Worm (Caenorhabditis elegans) whole organism, midembryonic: ENCODE measurements around the gene mdt-15.
A peak's percentile ranks its signal among the peaks of the same experiment; 100 is the strongest.

Experiments
- T22C8.4 ChIP-seq: fragments of 200-800 bp; sonication (Bioruptor generic); IDR thresholded peaks from 2 replicates; pipeline ENCODE4 v1.3.6; 2022; ENCODE audit warnings: missing genetic modification characterization, missing compliant biosample characterization
- cog-1 ChIP-seq: sonication (generic microtip); optimal IDR thresholded peaks from 2 replicates; lab custom pipeline; 2016; ENCODE audit warnings: missing genetic modification characterization, missing compliant biosample characterization
- flt-1 ChIP-seq: fragments of 200-800 bp; sonication (Bioruptor generic); IDR thresholded peaks from 2 replicates; pipeline ENCODE4 v1.3.6; 2022; ENCODE audit warnings: missing genetic modification characterization, missing compliant biosample characterization
- klf-2 ChIP-seq: fragments of 200-800 bp; sonication (Bioruptor generic); conservative IDR thresholded peaks from 2 replicates; pipeline ENCODE4 v1.3.6; 2022; ENCODE audit warnings: missing genetic modification reagents, missing genetic modification characterization, missing compliant biosample characterization
- med-1 ChIP-seq: sonication (generic microtip); optimal IDR thresholded peaks from 2 replicates; lab custom pipeline; 2017; ENCODE audit warnings: missing genetic modification characterization, mild to moderate bottlenecking, missing compliant biosample characterization, antibody characterized with exemption, missing genetic modification reagents; ENCODE audit not compliant: insufficient read depth
- ref-1 ChIP-seq: fragments of 200-800 bp; sonication (Bioruptor generic); conservative IDR thresholded peaks from 2 replicates; pipeline ENCODE4 v1.3.6; 2022; ENCODE audit warnings: missing genetic modification reagents, missing genetic modification characterization, missing compliant biosample characterization
- tab-1 ChIP-seq: fragments of 200-800 bp; sonication (Bioruptor generic); IDR thresholded peaks from 2 replicates; pipeline ENCODE4 v1.3.6; 2022; ENCODE audit warnings: missing genetic modification characterization, missing compliant biosample characterization
- ztf-23 ChIP-seq: fragments of 200-800 bp; sonication (Bioruptor generic); IDR thresholded peaks from 2 replicates; pipeline ENCODE4 v1.3.6; 2022; ENCODE audit warnings: missing genetic modification reagents, missing genetic modification characterization, missing compliant biosample characterization
- ztf-29 ChIP-seq: fragments of 200-800 bp; sonication (Bioruptor generic); IDR thresholded peaks from 2 replicates; pipeline ENCODE4 v1.3.6; 2022; ENCODE audit warnings: missing genetic modification reagents, missing genetic modification characterization, missing compliant biosample characterization

mdt-15 gene

DNA sequence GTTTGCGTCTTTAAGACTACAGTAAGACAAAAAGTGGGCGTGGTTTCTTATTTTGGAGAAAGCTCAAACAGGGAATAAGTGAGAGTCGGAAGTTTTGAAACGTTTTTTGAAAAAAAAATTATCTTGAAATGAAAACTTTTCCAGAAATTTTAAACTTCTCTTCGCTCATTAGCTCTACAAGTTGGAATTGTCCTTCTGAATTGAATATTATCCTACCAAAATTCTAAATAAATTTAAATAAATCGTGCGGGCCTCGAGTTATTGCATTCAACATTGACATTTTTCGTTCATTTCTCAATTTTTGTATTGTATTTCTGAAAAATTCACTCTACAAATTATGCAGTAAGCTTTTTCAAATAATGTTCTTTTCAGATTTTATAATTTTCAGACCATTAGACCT is 28.3 kb downstream of the mdt-15 start, which contains the start of gene R12B2.3:
Gene R12B2.3 (plus strand): TSS at position 301 of the 400 bp plus-strand sequence.
- no peak for TF ChIP-seq klf-2 (GFP tag; lab: Robert Waterston, UW)
- no peak for TF ChIP-seq tab-1
- TF ChIP-seq ztf-23 (GFP tag; lab: Robert Waterston, UW), result no peak
- no peak for TF ChIP-seq T22C8.4
- TF ChIP-seq med-1, result no peak
- no peak for TF ChIP-seq cog-1 (tag; lab: Kevin White, UChicago)
- TF ChIP-seq flt-1 (GFP tag; lab: Robert Waterston, UW), result no peak
- TF ChIP-seq ztf-29 (GFP tag; lab: Robert Waterston, UW), result no peak
- TF ChIP-seq ref-1 (GFP tag; lab: Robert Waterston, UW), result no peak

DNA sequence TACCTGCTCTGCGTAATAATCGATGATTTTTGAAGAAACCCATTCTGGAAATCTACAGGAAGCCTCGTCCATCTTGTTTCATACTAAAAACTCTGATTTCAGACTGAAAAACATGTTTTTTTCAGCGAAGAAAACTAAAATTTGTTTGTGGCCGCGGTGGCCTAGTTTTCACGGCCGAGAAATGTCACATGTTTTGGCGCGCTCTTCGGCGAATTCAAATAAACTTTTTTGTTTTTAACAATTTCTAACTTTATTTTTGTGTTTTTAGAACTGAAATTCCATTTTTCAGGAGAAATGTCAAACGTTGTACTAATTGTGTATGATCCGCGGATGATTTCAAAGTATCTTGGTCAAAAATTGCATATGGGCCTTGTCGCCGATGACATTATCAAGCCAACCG is 30.6 kb downstream of the mdt-15 start, which contains the start of the genes polq-1 and him-10:
Gene polq-1 (minus strand): TSS at position 190 of the 400 bp plus-strand sequence.
Gene him-10 (plus strand): TSS at position 290 of the 400 bp plus-strand sequence.
- TF ChIP-seq med-1 (no peak), ref-1 (GFP tag; lab: Robert Waterston, UW) (no peak), tab-1 (no peak), cog-1 (tag; lab: Kevin White, UChicago) (no peak), flt-1 (GFP tag; lab: Robert Waterston, UW) (no peak), ztf-29 (GFP tag; lab: Robert Waterston, UW) (no peak), klf-2 (GFP tag; lab: Robert Waterston, UW) (no peak), ztf-23 (GFP tag; lab: Robert Waterston, UW) (no peak), T22C8.4 (no peak)

DNA sequence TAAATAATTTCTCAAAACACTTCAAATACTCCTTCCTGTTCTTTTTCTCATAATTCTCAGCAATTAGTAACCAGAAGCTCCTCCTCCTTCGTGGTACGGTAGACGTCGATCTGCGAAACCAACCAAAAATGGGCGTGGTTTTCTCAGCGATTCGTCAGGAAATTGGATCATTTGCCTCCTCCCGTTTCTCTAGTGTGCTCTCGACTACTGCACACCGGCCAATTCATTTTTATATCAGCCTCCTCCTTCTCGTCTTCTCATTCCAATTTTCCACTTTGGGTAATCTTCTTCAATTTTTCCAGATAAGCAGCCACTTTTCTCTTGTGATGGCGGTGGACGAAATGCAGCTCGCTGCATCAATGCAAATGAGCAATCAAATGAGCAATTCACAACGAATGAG is 34.8 kb downstream of the mdt-15 start, which contains the start of gene ceh-10:
Gene ceh-10 (plus strand): TSS at position 301 of the 400 bp plus-strand sequence.
- TF ChIP-seq ztf-23 (GFP tag; lab: Robert Waterston, UW), result no peak
- TF ChIP-seq klf-2 (GFP tag; lab: Robert Waterston, UW), result no peak
- TF ChIP-seq ref-1 (GFP tag; lab: Robert Waterston, UW), result no peak
- TF ChIP-seq cog-1 (tag; lab: Kevin White, UChicago), result no peak
- TF ChIP-seq med-1, result no peak
- TF ChIP-seq tab-1, result no peak

DNA sequence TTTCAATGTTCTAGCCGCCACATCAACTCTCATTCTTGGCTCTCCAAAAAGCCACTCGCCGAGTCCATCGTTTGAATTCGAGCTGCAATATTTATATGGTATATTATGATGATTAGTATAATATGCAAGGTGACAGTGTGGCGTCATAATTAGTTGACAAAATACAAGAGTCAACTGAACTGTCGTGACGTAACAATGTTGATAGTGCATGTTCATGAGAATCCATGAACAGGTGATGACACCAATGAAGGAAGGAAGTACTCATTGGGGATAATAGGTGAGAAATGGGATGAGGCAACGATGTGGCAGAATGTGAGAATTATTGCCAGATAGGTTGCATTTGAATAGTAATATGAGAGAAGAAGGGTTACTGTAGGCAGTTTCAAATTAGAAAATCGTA is 38.6 kb downstream of the mdt-15 start:
- no peak for TF ChIP-seq klf-2 (GFP tag; lab: Robert Waterston, UW)
- no peak for TF ChIP-seq T22C8.4
- TF ChIP-seq flt-1 (GFP tag; lab: Robert Waterston, UW), result no peak
- TF ChIP-seq cog-1 (tag; lab: Kevin White, UChicago), result no peak
- no peak for TF ChIP-seq ztf-29 (GFP tag; lab: Robert Waterston, UW)
- no peak for TF ChIP-seq ztf-23 (GFP tag; lab: Robert Waterston, UW)
- TF ChIP-seq med-1, result no peak
- no peak for TF ChIP-seq tab-1
- no peak for TF ChIP-seq ref-1 (GFP tag; lab: Robert Waterston, UW)

DNA sequence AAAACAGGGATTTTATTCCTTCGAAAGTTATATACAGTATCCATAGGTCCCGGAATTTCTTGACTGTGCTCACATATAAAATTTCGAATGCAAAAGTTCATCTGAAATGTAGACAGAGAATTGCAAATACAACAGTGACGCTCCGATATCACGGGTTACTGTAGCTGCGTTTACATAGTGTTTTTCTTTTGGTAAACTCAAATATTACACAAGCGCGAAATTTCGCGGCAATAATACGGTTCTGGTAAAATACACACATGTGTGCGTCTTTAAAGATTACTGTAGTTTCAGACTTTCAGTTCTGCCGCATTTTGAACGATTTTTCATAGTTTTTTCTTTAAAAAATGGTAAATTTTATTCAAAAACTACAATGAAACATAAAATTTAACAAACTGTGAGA is 43.0 kb downstream of the mdt-15 start, which contains the start of gene rev-3:
Gene rev-3 (minus strand): TSS at position 101 of the 400 bp plus-strand sequence.
- TF ChIP-seq T22C8.4 (no peak), cog-1 (tag; lab: Kevin White, UChicago) (no peak), ztf-29 (GFP tag; lab: Robert Waterston, UW) (no peak), tab-1 (no peak), klf-2 (GFP tag; lab: Robert Waterston, UW) (no peak)

DNA sequence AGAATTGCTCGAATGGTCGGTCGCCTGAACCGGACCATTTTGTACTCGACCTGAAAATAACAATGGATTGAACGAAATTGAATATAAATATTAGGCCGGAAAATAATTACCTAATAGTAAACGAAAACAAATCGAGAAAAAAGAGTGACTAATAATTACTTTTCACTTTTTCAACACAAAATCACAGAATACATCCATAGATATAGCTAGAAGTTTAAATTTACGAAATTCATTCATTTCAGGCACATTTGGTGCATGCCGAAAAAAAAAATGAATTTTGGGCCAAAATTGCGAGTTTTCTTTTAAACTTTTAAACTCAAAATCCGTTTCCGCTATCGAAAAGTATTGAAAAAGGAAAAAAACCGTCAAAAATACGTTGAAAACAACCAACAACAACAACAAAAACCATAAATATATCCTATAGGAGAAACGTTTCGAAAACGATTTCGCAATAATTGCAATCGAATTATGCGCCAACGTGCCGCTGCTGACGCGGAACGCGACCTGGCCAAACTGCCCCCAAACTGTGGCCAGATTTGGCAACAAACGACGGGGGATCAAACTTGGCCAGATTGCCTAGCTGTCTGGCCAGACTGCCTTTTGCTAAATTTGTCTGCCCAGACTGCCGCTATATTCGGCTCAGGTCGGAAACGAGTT is 48.1 kb downstream of the mdt-15 start, which contains the start of gene Y37B11A.3:
Gene Y37B11A.3 (minus strand): TSS at position 51 of the 657 bp plus-strand sequence.
- TF ChIP-seq med-1 (no peak), cog-1 (tag; lab: Kevin White, UChicago) (no peak), ztf-23 (GFP tag; lab: Robert Waterston, UW) (0 out of 2 replicates have a peak, but pooled peaks have one; percentile 27), klf-2 (GFP tag; lab: Robert Waterston, UW) (no peak)

DNA sequence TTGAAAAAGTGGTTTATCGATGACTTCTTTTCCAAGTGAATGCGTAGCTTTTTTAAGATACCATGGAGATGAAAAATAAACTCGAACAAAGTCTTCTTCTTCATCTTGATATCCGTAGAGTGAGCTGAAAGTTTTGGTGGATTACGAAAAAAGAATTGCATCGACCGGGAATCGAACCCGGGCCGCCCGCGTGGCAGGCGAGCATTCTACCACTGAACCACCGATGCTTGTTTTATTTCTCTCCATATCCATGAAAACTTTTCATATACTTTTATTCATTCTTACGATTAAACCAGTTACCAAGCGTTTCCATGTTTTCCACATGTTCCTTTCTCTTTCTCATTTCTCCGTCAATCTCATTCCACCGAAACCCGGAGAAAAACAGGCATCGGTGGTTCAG is 51.5 kb downstream of the mdt-15 start:
- no peak for TF ChIP-seq klf-2 (GFP tag; lab: Robert Waterston, UW)
- no peak for TF ChIP-seq cog-1 (tag; lab: Kevin White, UChicago)
- no peak for TF ChIP-seq flt-1 (GFP tag; lab: Robert Waterston, UW)
- no peak for TF ChIP-seq ztf-23 (GFP tag; lab: Robert Waterston, UW)
- no peak for TF ChIP-seq med-1
- no peak for TF ChIP-seq tab-1
- no peak for TF ChIP-seq T22C8.4
- no peak for TF ChIP-seq ztf-29 (GFP tag; lab: Robert Waterston, UW)
- TF ChIP-seq ref-1 (GFP tag; lab: Robert Waterston, UW), result no peak
